Worm (Caenorhabditis elegans): ENCODE measurements around the gene F19B10.13.

DNA sequence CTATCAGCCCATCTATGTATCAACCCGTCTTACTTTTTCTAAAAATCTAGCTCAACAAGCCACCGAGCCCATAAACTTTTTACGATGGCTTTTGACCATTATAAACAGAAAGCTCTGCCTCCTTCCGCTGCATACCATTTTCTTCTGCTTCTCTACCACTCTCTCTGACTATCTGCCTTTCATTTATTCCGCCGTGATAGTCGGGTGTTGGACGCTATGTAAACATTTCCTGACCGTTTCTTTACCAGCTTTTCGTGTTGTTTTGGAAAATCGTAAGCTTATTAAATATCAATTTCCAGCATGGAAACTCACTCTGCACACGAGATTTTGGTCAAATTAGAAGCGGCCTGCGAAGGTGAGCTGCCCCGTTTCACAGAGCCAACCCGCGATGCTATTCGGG lies 44.6 kb upstream of the F19B10.13 start, which contains the start of gene F40E12.1:
- TF ChIP-seq elt-3 (tag; optimal IDR thresholded peaks at IDR 0.05): no peak
- TF ChIP-seq pqm-1 (tag; optimal IDR thresholded peaks at IDR 0.05): no peak
- TF ChIP-seq ceh-82 (tag; optimal IDR thresholded peaks at IDR 0.05): no peak
- TF ChIP-seq nfya-1 (tag; optimal IDR thresholded peaks at IDR 0.05; ENCODE audit: insufficient read depth): no peak
- no peak for TF ChIP-seq jun-1 (tag; optimal IDR thresholded peaks at IDR 0.05)

All from whole organism, L3 larva.